Worm (Caenorhabditis elegans) whole organism, midembryonic: Measurements from ENCODE around the gene F19H6.6.

Experiments
- T22C8.4 ChIP-seq: fragments of 200-800 bp; sonication (Bioruptor generic); IDR thresholded peaks from 2 replicates; pipeline ENCODE4 v1.3.6; 2022; ENCODE audit warnings: missing genetic modification characterization, missing compliant biosample characterization
- cog-1 ChIP-seq: sonication (generic microtip); optimal IDR thresholded peaks from 2 replicates; lab custom pipeline; 2016; ENCODE audit warnings: missing genetic modification characterization, missing compliant biosample characterization
- ref-1 ChIP-seq: fragments of 200-800 bp; sonication (Bioruptor generic); conservative IDR thresholded peaks from 2 replicates; pipeline ENCODE4 v1.3.6; 2022; ENCODE audit warnings: missing genetic modification reagents, missing genetic modification characterization, missing compliant biosample characterization
- tab-1 ChIP-seq: fragments of 200-800 bp; sonication (Bioruptor generic); IDR thresholded peaks from 2 replicates; pipeline ENCODE4 v1.3.6; 2022; ENCODE audit warnings: missing genetic modification characterization, missing compliant biosample characterization
- ztf-23 ChIP-seq: fragments of 200-800 bp; sonication (Bioruptor generic); IDR thresholded peaks from 2 replicates; pipeline ENCODE4 v1.3.6; 2022; ENCODE audit warnings: missing genetic modification reagents, missing genetic modification characterization, missing compliant biosample characterization

DNA sequence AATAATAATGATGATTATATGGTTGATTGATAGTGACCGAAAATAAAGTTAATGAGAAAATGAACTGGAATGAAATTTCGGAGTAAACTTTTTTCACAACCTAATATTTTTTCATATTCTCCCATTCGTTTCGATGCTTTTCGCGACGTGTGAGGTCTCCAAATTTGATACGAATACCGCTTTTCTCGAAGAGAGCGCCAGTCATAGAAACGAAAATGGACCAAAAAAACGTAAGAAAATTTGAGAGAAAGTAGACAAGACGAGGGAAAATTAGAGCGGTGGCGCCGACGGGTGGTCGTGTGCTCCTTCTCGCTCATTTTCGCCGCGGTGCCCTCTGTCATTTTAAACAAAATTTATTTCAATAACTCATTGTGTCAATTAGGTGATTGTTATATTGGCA is 46.2 kb upstream of the F19H6.6 start:
- TF ChIP-seq ztf-23 (no peak), tab-1 (GFP tag; lab: Robert Waterston, UW) (no peak), cog-1 (tag; lab: Kevin White, UChicago) (no peak), T22C8.4 (GFP tag; lab: Robert Waterston, UW) (no peak), ref-1 (GFP tag; lab: Robert Waterston, UW) (no peak)
